Worm (Caenorhabditis elegans) whole organism, mixed stage, embryonic: Measurements from ENCODE around the gene C50D2.2.

ENCODE experiments used
- M03D4.4 ChIP-seq: sonication (generic microtip); optimal IDR thresholded peaks from 2 replicates; lab custom pipeline; 2017; ENCODE audit warnings: mild to moderate bottlenecking, missing genetic modification characterization, missing compliant biosample characterization
- blmp-1 ChIP-seq: fragments of 150-350 bp; optimal IDR thresholded peaks from 2 replicates; lab custom pipeline; 2014; ENCODE audit warnings: missing biosample characterization, missing genetic modification characterization
- ceh-39 ChIP-seq: fragments of 150-350 bp; optimal IDR thresholded peaks from 2 replicates; lab custom pipeline; 2014; ENCODE audit warnings: missing biosample characterization, missing genetic modification characterization
- ceh-43 ChIP-seq: fragments of 200-800 bp; sonication (Bioruptor generic); optimal IDR thresholded peaks from 2 replicates; lab custom pipeline; 2018; ENCODE audit warnings: mild to moderate bottlenecking, missing genetic modification characterization, moderate library complexity, missing compliant biosample characterization
- ceh-83 ChIP-seq: fragments of 200-800 bp; sonication (Bioruptor generic); optimal IDR thresholded peaks from 2 replicates; lab custom pipeline; 2018; ENCODE audit warnings: mild to moderate bottlenecking, missing genetic modification characterization, missing compliant biosample characterization
- ces-1 ChIP-seq: fragments of 150-350 bp; optimal IDR thresholded peaks from 2 replicates; lab custom pipeline; 2014; ENCODE audit warnings: missing biosample characterization, missing genetic modification reagents, missing genetic modification characterization
- cnd-1 ChIP-seq: fragments of 200-800 bp; sonication (Bioruptor generic); optimal IDR thresholded peaks from 2 replicates; lab custom pipeline; 2018; ENCODE audit warnings: mild to moderate bottlenecking, missing genetic modification characterization, missing compliant biosample characterization
- drap-1 ChIP-seq: fragments of 200-800 bp; sonication (Bioruptor generic); optimal IDR thresholded peaks from 3 replicates; lab custom pipeline; 2018; ENCODE audit warnings: mild to moderate bottlenecking, missing genetic modification characterization, missing compliant biosample characterization
- elt-1 ChIP-seq: sonication (generic microtip); optimal IDR thresholded peaks from 2 replicates; lab custom pipeline; 2017; ENCODE audit warnings: missing genetic modification characterization, mild to moderate bottlenecking, missing compliant biosample characterization, antibody characterized with exemption, moderate library complexity, borderline replicate concordance; ENCODE audit not compliant: insufficient read depth
- elt-3 ChIP-seq: fragments of 150-350 bp; optimal IDR thresholded peaks from 2 replicates; lab custom pipeline; 2014; ENCODE audit warnings: missing biosample characterization, missing genetic modification characterization
- flh-1 ChIP-seq: fragments of 200-800 bp; sonication (Bioruptor generic); optimal IDR thresholded peaks from 2 replicates; lab custom pipeline; 2018; ENCODE audit warnings: mild to moderate bottlenecking, missing genetic modification characterization, moderate library complexity, missing compliant biosample characterization
- ham-2 ChIP-seq: fragments of 200-800 bp; sonication (Bioruptor generic); optimal IDR thresholded peaks from 2 replicates; lab custom pipeline; 2018; ENCODE audit warnings: mild to moderate bottlenecking, missing genetic modification characterization, missing compliant biosample characterization
- hlh-1 ChIP-seq: fragments of 150-350 bp; optimal IDR thresholded peaks from 2 replicates; lab custom pipeline; 2014; ENCODE audit warnings: missing biosample characterization, missing genetic modification reagents, missing genetic modification characterization
- lin-13 ChIP-seq: fragments of 150-350 bp; optimal IDR thresholded peaks from 2 replicates; lab custom pipeline; 2014; ENCODE audit warnings: missing biosample characterization, missing genetic modification characterization
- lin-32 ChIP-seq: fragments of 200-800 bp; sonication (Bioruptor generic); optimal IDR thresholded peaks from 2 replicates; lab custom pipeline; 2018; ENCODE audit warnings: mild to moderate bottlenecking, missing genetic modification characterization, missing compliant biosample characterization
- lsy-2 ChIP-seq: fragments of 150-350 bp; optimal IDR thresholded peaks from 2 replicates; lab custom pipeline; 2014; ENCODE audit warnings: missing biosample characterization, missing genetic modification characterization
- mab-5 ChIP-seq: fragments of 150-350 bp; optimal IDR thresholded peaks from 2 replicates; lab custom pipeline; 2014; ENCODE audit warnings: missing biosample characterization, missing genetic modification characterization
- mep-1 ChIP-seq: fragments of 150-350 bp; optimal IDR thresholded peaks from 2 replicates; lab custom pipeline; 2017; ENCODE audit warnings: missing biosample characterization, missing genetic modification reagents, missing genetic modification characterization, inconsistent platforms
- mls-2 ChIP-seq: sonication (generic microtip); optimal IDR thresholded peaks from 2 replicates; lab custom pipeline; 2016; ENCODE audit warnings: mild to moderate bottlenecking, missing genetic modification characterization, moderate library complexity, missing compliant biosample characterization
- nhr-12 ChIP-seq: fragments of 150-350 bp; optimal IDR thresholded peaks from 2 replicates; lab custom pipeline; 2014; ENCODE audit warnings: missing biosample characterization, missing genetic modification characterization
- nhr-2 ChIP-seq: fragments of 150-350 bp; optimal IDR thresholded peaks from 2 replicates; lab custom pipeline; 2014; ENCODE audit warnings: missing biosample characterization, missing genetic modification characterization
- nhr-237 ChIP-seq: fragments of 150-350 bp; optimal IDR thresholded peaks from 2 replicates; lab custom pipeline; 2014; ENCODE audit warnings: missing biosample characterization, missing genetic modification characterization
- nhr-28 ChIP-seq: fragments of 150-350 bp; optimal IDR thresholded peaks from 2 replicates; lab custom pipeline; 2014; ENCODE audit warnings: missing biosample characterization, missing genetic modification characterization
- nhr-76 ChIP-seq: sonication (generic microtip); optimal IDR thresholded peaks from 2 replicates; lab custom pipeline; 2017; ENCODE audit warnings: missing biosample characterization, missing genetic modification characterization
- pha-4 ChIP-seq: fragments of 150-350 bp; optimal IDR thresholded peaks from 2 replicates; lab custom pipeline; 2018; ENCODE audit warnings: missing biosample characterization, missing genetic modification reagents, missing genetic modification characterization
- snpc-4 ChIP-seq: fragments of 150-350 bp; optimal IDR thresholded peaks from 2 replicates; lab custom pipeline; 2014; ENCODE audit warnings: missing biosample characterization, missing genetic modification characterization
- sptf-1 ChIP-seq: sonication (generic microtip); optimal IDR thresholded peaks from 2 replicates; lab custom pipeline; 2017; ENCODE audit warnings: mild to moderate bottlenecking, missing genetic modification characterization, moderate library complexity, missing compliant biosample characterization
- tbx-8 ChIP-seq: fragments of 200-800 bp; sonication (Bioruptor generic); optimal IDR thresholded peaks from 2 replicates; lab custom pipeline; 2018; ENCODE audit warnings: mild to moderate bottlenecking, missing genetic modification characterization, moderate library complexity, missing compliant biosample characterization
- unc-120 ChIP-seq: sonication (generic microtip); optimal IDR thresholded peaks from 2 replicates; lab custom pipeline; 2017; ENCODE audit warnings: missing genetic modification characterization, missing compliant biosample characterization; ENCODE audit not compliant: poor library complexity, severe bottlenecking
- unc-39 ChIP-seq: fragments of 150-350 bp; optimal IDR thresholded peaks from 2 replicates; lab custom pipeline; 2014; ENCODE audit warnings: missing biosample characterization, missing genetic modification characterization
- unc-62 ChIP-seq: fragments of 150-350 bp; optimal IDR thresholded peaks from 2 replicates; lab custom pipeline; 2014; ENCODE audit warnings: missing biosample characterization, missing genetic modification reagents, missing genetic modification characterization
- zip-8 ChIP-seq: fragments of 150-350 bp; optimal IDR thresholded peaks from 2 replicates; lab custom pipeline; 2014; ENCODE audit warnings: missing biosample characterization, missing genetic modification characterization
- ztf-11 ChIP-seq: fragments of 150-350 bp; optimal IDR thresholded peaks from 2 replicates; lab custom pipeline; 2014; ENCODE audit warnings: missing biosample characterization, missing genetic modification characterization

C50D2.2 gene

DNA sequence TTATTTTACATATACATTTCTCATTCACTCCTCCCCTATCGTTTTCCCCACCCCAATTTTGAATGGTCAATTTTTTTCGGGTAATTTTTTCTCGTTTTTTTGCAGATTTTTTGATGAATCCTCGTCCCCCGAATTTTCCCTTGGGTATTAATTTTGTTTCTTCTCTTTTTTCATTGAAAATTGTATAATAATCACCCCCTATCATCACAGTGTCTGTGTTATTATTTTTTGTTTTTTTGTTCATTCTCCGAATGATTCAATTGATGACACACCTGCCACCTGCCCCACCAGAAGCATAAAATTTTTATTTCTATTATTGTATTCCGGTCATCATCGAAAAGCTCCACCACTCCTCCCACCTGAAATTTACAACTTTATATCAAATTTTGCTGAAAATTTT lies 43.3 kb downstream of the C50D2.2 start, which contains the start of gene T25D3.3:
Gene T25D3.3, plus strand, starts transcription at position 301 of the 400 bp plus-strand sequence.
- TF ChIP-seq unc-120 (tag; lab: Kevin White, UChicago) (no peak), nhr-237 (tag; lab: Kevin White, UChicago) (no peak), drap-1 (GFP tag; lab: Kevin White, UChicago) (no peak), lin-13 (no peak), cnd-1 (tag; lab: Kevin White, UChicago) (no peak), mep-1 (no peak), sptf-1 (no peak), blmp-1 (no peak), ces-1 (GFP tag; lab: Kevin White, UChicago) (no peak), snpc-4 (tag; lab: Kevin White, UChicago) (no peak), ham-2 (GFP tag; lab: Kevin White, UChicago) (no peak), nhr-12 (tag; lab: Kevin White, UChicago) (no peak), lin-32 (GFP tag; lab: Kevin White, UChicago) (no peak), nhr-2 (tag; lab: Kevin White, UChicago) (no peak), elt-3 (no peak), mls-2 (tag; lab: Kevin White, UChicago) (no peak), tbx-8 (no peak), M03D4.4 (tag; lab: Kevin White, UChicago) (no peak), nhr-76 (tag; lab: Kevin White, UChicago) (no peak), elt-1 (tag; lab: Kevin White, UChicago) (no peak)

DNA sequence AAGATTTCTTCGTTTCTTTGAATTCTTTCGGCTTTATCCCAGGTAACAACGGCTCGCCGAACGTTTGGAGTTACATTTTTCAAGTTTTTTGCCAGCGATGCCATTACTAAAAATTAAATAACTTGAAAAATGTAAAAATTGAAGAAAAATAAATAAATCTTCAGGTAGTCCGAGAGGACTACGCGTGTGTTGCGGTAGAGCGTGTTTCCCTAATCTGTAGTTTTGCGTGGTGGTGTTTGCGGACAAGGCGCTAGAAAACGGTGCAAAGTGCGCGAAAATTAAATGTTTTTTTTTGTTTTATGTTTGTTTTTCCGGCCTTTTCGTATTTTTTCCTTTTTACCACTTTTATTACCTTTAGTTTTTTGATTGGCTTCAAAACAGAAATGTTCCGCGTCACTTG lies 46.9 kb downstream of the C50D2.2 start, which contains the start of gene mrpl-28:
Gene mrpl-28, minus strand, starts transcription at position 106 of the 400 bp plus-strand sequence.
- TF ChIP-seq pha-4: peak; percentile 86
- no peak for TF ChIP-seq drap-1 (GFP tag; lab: Kevin White, UChicago)
- peak; percentile 78 for TF ChIP-seq mep-1
- TF ChIP-seq ceh-39 (tag; lab: Kevin White, UChicago): peak; percentile 74
- no peak for TF ChIP-seq nhr-12 (tag; lab: Kevin White, UChicago)
- peak; percentile 93 for TF ChIP-seq lin-13
- peak; percentile 15 for TF ChIP-seq sptf-1
- peak; percentile 81 for TF ChIP-seq ces-1 (GFP tag; lab: Kevin White, UChicago)
- TF ChIP-seq mab-5: no peak
- peak; percentile 75 for TF ChIP-seq lsy-2 (tag; lab: Kevin White, UChicago)
- TF ChIP-seq hlh-1 (tag; lab: Kevin White, UChicago): peak; percentile 29
- no peak for TF ChIP-seq unc-39 (tag; lab: Kevin White, UChicago)
- peak; percentile 84 for TF ChIP-seq nhr-237 (tag; lab: Kevin White, UChicago)
- TF ChIP-seq unc-62 (GFP tag; lab: Kevin White, UChicago): no peak
- TF ChIP-seq tbx-8: no peak
- TF ChIP-seq snpc-4 (tag; lab: Kevin White, UChicago): no peak
- no peak for TF ChIP-seq ceh-43 (GFP tag; lab: Kevin White, UChicago)
- TF ChIP-seq nhr-2 (tag; lab: Kevin White, UChicago): no peak
- TF ChIP-seq flh-1 (GFP tag; lab: Kevin White, UChicago): no peak

DNA sequence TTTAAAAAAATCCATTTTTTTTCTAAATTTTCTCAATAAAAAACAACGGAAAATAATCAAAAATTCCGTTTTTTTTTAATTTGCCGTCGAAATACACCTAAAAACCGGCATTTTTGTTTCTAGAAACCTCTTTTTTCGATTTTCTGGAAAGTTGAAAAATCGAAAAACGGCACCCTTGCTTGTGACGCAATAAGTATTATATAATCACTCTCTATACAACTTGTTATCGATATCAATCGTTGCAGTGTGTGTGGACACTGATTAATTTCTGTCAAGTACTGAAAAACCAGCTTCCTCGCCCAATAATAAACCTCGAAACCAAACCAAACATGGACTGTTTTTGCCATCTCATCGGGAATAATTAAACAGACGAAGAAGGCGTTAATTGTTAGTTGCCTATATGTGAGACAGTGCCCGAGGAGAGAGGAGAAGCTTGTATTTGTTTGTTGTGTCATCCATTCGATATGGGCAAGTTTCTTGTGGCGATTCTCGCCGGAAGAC lies 48.1 kb downstream of the C50D2.2 start:
- no peak for TF ChIP-seq nhr-12 (tag; lab: Kevin White, UChicago)
- TF ChIP-seq nhr-28 (tag; lab: Kevin White, UChicago): no peak
- TF ChIP-seq zip-8 (tag; lab: Kevin White, UChicago): peak; percentile 75
- no peak for TF ChIP-seq ceh-83 (GFP tag; lab: Kevin White, UChicago)
- no peak for TF ChIP-seq unc-120 (tag; lab: Kevin White, UChicago)
- TF ChIP-seq M03D4.4 (tag; lab: Kevin White, UChicago): no peak
- TF ChIP-seq blmp-1: no peak
- TF ChIP-seq mls-2 (tag; lab: Kevin White, UChicago): no peak

DNA sequence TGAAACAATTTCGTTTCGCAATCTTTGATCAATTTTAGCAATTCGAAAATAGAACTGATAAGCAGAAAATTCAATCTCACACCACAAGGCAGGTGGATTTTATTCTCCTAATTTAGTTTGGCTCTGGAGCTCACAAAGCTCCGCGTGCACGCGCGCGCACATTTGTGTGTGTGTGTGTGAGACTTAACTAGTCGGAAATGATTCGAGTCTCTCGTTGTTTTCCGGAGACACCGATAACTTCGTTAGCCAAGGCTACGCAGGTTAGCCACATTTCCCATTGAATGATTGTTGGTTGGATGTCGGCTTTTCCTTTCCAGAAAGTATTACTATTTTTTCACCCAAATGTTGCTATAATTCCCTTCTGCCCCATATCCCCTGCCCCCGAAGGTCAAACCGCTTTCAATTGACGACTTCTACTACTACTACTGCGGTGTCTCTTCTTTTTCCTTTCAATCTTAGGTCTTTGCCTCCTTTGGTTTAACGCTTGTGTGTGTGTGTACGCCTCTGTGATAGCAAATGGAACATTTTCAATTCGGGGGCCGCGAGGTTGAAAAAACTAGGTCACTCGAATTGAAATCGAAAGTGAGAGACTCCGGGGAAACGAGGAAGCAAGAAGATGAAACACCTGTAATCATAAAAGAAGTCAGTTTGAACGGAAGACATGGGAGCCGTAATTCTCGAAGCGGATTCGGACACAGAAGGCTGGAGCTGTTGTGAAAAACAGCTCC lies 49.2 kb downstream of the C50D2.2 start:
- peak; percentile 52 for TF ChIP-seq ham-2 (GFP tag; lab: Kevin White, UChicago)
- peak; percentile 90 for TF ChIP-seq ces-1 (GFP tag; lab: Kevin White, UChicago)
- TF ChIP-seq tbx-8: no peak
- no peak for TF ChIP-seq M03D4.4 (tag; lab: Kevin White, UChicago)
- no peak for TF ChIP-seq unc-62 (GFP tag; lab: Kevin White, UChicago)
- no peak for TF ChIP-seq elt-1 (tag; lab: Kevin White, UChicago)
- TF ChIP-seq zip-8 (tag; lab: Kevin White, UChicago): no peak
- no peak for TF ChIP-seq nhr-28 (tag; lab: Kevin White, UChicago)
- no peak for TF ChIP-seq sptf-1
- no peak for TF ChIP-seq nhr-237 (tag; lab: Kevin White, UChicago)
- TF ChIP-seq ztf-11 (tag; lab: Kevin White, UChicago): no peak
- no peak for TF ChIP-seq lin-32 (GFP tag; lab: Kevin White, UChicago)
- peak; percentile 59 for TF ChIP-seq blmp-1
- TF ChIP-seq lin-13: no peak
- no peak for TF ChIP-seq nhr-12 (tag; lab: Kevin White, UChicago)
- no peak for TF ChIP-seq drap-1 (GFP tag; lab: Kevin White, UChicago)
- no peak for TF ChIP-seq ceh-43 (GFP tag; lab: Kevin White, UChicago)
